Fruit fly (Drosophila melanogaster): ENCODE data around the gene CG43220.

Gene CG43220

dm6 chr2L:17449608-17450504 is 36.5 kb upstream of the CG43220 start, which contains the start of gene dl (continued):
- TF ChIP-seq CG12236 (GFP tag; optimal IDR thresholded peaks at IDR 0.05) (no peak), Hr51 (GFP tag; optimal IDR thresholded peaks at IDR 0.05) (no peak), Awh (GFP tag; IDR thresholded peaks at IDR 0.05) (0 out of 2 replicates have a peak, but pooled peaks have one; percentile 7), pho (GFP tag; optimal IDR thresholded peaks at IDR 0.05) (no peak), CG9215 (GFP tag; IDR thresholded peaks at IDR 0.05) (no peak), Tbp (GFP tag; optimal IDR thresholded peaks at IDR 0.05) (no peak), cad (GFP tag; optimal IDR thresholded peaks at IDR 0.05) (no peak), CG6254 (GFP tag; optimal IDR thresholded peaks at IDR 0.05) (no peak), CG14965 (GFP tag; optimal IDR thresholded peaks at IDR 0.05; ENCODE audit: borderline replicate concordance) (no peak), CG3281 (GFP tag; optimal IDR thresholded peaks at IDR 0.05) (no peak), run (tag; optimal IDR thresholded peaks at IDR 0.05) (no peak), CG15601 (tag; optimal IDR thresholded peaks at IDR 0.05) (no peak), sqz (GFP tag; optimal IDR thresholded peaks at IDR 0.05) (peak; percentile 10), Stat92E (GFP tag; optimal IDR thresholded peaks at IDR 0.05) (no peak), CG12942 (GFP tag; optimal IDR thresholded peaks at IDR 0.05) (no peak), Med (GFP tag) (peak; percentile 85), sd (tag; optimal IDR thresholded peaks at IDR 0.05) (peak; percentile 68), gem (tag; optimal IDR thresholded peaks at IDR 0.05) (peak; percentile 18), ken (GFP tag; IDR thresholded peaks at IDR 0.05) (no peak), jumu (GFP tag; optimal IDR thresholded peaks at IDR 0.05) (no peak), CG16813 (GFP tag; IDR thresholded peaks at IDR 0.05; ENCODE audit: partially characterized antibody) (no peak), CG3163 (GFP tag; optimal IDR thresholded peaks at IDR 0.05) (peak; percentile 90), CG9609 (GFP tag; optimal IDR thresholded peaks at IDR 0.05) (no peak), CG12391 (tag; optimal IDR thresholded peaks at IDR 0.05) (no peak), CG13624 (GFP tag; optimal IDR thresholded peaks at IDR 0.05) (peak; percentile 42), shn (GFP tag; optimal IDR thresholded peaks at IDR 0.05) (no peak), tio (GFP tag; optimal IDR thresholded peaks at IDR 0.05) (no peak), hth (optimal IDR thresholded peaks at IDR 0.05) (no peak), Opbp (GFP tag; IDR thresholded peaks at IDR 0.05; ENCODE audit: partially characterized antibody) (no peak), esg (GFP tag; conservative IDR thresholded peaks at IDR 0.05) (no peak), CG14050 (GFP tag; IDR thresholded peaks at IDR 0.05) (no peak), CG17829 (tag; optimal IDR thresholded peaks at IDR 0.05) (no peak), psq (GFP tag; optimal IDR thresholded peaks at IDR 0.05) (no peak), mirr (GFP tag; optimal IDR thresholded peaks at IDR 0.05) (peak; percentile 21), zen2 (GFP tag; IDR thresholded peaks at IDR 0.05; ENCODE audit: partially characterized antibody) (peak; percentile 17; the same call in 1 of the 3 replicates), grn (GFP tag; optimal IDR thresholded peaks at IDR 0.05) (no peak), grau (tag; optimal IDR thresholded peaks at IDR 0.05) (no peak), CG8359 (GFP tag; optimal IDR thresholded peaks at IDR 0.05; ENCODE audit: borderline replicate concordance) (no peak), pum (GFP tag; optimal IDR thresholded peaks at IDR 0.05) (no peak), Asciz (GFP tag; optimal IDR thresholded peaks at IDR 0.05) (peak; percentile 5), dimm (GFP tag; IDR thresholded peaks at IDR 0.05) (no peak), CG10366 (GFP tag; IDR thresholded peaks at IDR 0.05) (no peak), eyg (GFP tag; optimal IDR thresholded peaks at IDR 0.05) (no peak), Hr39 (optimal IDR thresholded peaks at IDR 0.05) (no peak), emc (GFP tag; optimal IDR thresholded peaks at IDR 0.05) (no peak), CG9437 (GFP tag; optimal IDR thresholded peaks at IDR 0.05) (no peak), Jarid2 (GFP tag; optimal IDR thresholded peaks at IDR 0.05) (peak; percentile 90), sc (optimal IDR thresholded peaks at IDR 0.05) (no peak), sc (GFP tag; optimal IDR thresholded peaks at IDR 0.05) (no peak), Atf-2 (GFP tag; optimal IDR thresholded peaks at IDR 0.05) (no peak)
